Worm (Caenorhabditis elegans) whole organism, midembryonic: ENCODE data around the gene larp-1.

Experiments
- flt-1 ChIP-seq: fragments of 200-800 bp; sonication (Bioruptor generic); IDR thresholded peaks from 2 replicates; pipeline ENCODE4 v1.3.6; 2022; ENCODE audit warnings: missing genetic modification characterization, missing compliant biosample characterization
- klf-2 ChIP-seq: fragments of 200-800 bp; sonication (Bioruptor generic); conservative IDR thresholded peaks from 2 replicates; pipeline ENCODE4 v1.3.6; 2022; ENCODE audit warnings: missing genetic modification reagents, missing genetic modification characterization, missing compliant biosample characterization

DNA sequence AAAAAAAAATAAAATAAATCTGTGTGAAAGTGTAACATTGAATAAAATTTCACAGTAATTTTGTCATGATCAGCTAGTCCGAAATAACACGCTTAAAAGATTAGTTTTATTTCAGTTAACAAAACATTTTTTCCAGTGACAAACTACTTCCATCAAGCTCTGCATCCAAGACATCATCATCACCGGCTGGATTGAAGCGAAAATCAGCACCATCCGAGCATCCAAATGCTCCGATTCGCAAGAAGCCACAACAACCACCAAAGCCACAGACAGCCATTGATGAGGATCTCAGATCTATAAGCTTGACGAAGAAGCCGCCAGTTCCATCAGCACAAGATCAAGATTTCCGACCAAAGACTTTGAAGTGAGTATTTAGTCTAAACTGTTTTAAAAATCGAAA, 9.8 kb upstream of the larp-1 start:
- TF ChIP-seq klf-2 (GFP tag; lab: Robert Waterston, UW): no peak
- TF ChIP-seq flt-1 (GFP tag; lab: Robert Waterston, UW): no peak
